Fruit fly (Drosophila melanogaster) whole organism, embryonic: ENCODE measurements around the gene CG3071.

Experiments
- Bteb2 ChIP-seq: fragments of 200-800 bp; sonication (Bioruptor generic); optimal IDR thresholded peaks from 2 replicates; lab custom pipeline; 2016; ENCODE audit warnings: missing biosample characterization, missing genetic modification characterization
- CG10959 ChIP-seq: fragments of 200-800 bp; sonication (Bioruptor generic); IDR thresholded peaks from 2 replicates; pipeline ENCODE4 v1.3.6; 2022; ENCODE audit warnings: missing biosample characterization, missing genetic modification characterization
- CG11695 ChIP-seq: fragments of 200-800 bp; sonication (Bioruptor generic); IDR thresholded peaks from 3 replicates; pipeline ENCODE4 v1.3.6; 2022; ENCODE audit warnings: missing biosample characterization, missing genetic modification characterization
- CG12104 ChIP-seq: fragments of 200-800 bp; sonication (Bioruptor generic); optimal IDR thresholded peaks from 3 replicates; lab custom pipeline; 2016; ENCODE audit warnings: missing biosample characterization, missing genetic modification characterization
- CG12299 ChIP-seq: fragments of 200-800 bp; sonication (Bioruptor generic); optimal IDR thresholded peaks from 2 replicates; lab custom pipeline; 2018; ENCODE audit warnings: missing biosample characterization, mild to moderate bottlenecking, missing genetic modification characterization
- CG12659 ChIP-seq: fragments of 200-800 bp; sonication (Bioruptor generic); optimal IDR thresholded peaks from 3 replicates; lab custom pipeline; 2017; ENCODE audit warnings: mild to moderate bottlenecking, missing biosample characterization, missing genetic modification reagents, missing genetic modification characterization
- CG17385 ChIP-seq: fragments of 200-800 bp; sonication (Bioruptor generic); optimal IDR thresholded peaks from 3 replicates; lab custom pipeline; 2018; ENCODE audit warnings: missing biosample characterization, mild to moderate bottlenecking, missing genetic modification characterization
- CG2712 ChIP-seq: fragments of 200-800 bp; optimal IDR thresholded peaks from 3 replicates; lab custom pipeline; 2019; ENCODE audit warnings: missing biosample characterization, mild to moderate bottlenecking, missing genetic modification characterization, moderate library complexity
- CG32767 ChIP-seq: fragments of 200-800 bp; sonication (Bioruptor generic); IDR thresholded peaks from 2 replicates; pipeline ENCODE4 v1.3.6; 2022; ENCODE audit warnings: missing biosample characterization, missing genetic modification characterization
- CG33213 ChIP-seq: fragments of 200-800 bp; sonication (Bioruptor generic); optimal IDR thresholded peaks from 3 replicates; lab custom pipeline; 2016; ENCODE audit warnings: missing biosample characterization, missing genetic modification characterization
- CG3847 ChIP-seq: fragments of 200-800 bp; sonication (Bioruptor generic); IDR thresholded peaks from 2 replicates; pipeline ENCODE4 v1.3.6; 2022; ENCODE audit warnings: missing biosample characterization, missing genetic modification characterization
- CG4328 ChIP-seq: fragments of 200-800 bp; sonication (Bioruptor generic); optimal IDR thresholded peaks from 3 replicates; lab custom pipeline; 2017; ENCODE audit warnings: missing biosample characterization, missing genetic modification reagents, missing genetic modification characterization
- CG43689 ChIP-seq: fragments of 200-800 bp; sonication (Bioruptor generic); IDR thresholded peaks from 2 replicates; pipeline ENCODE4 v1.3.6; 2022; ENCODE audit warnings: missing biosample characterization, missing genetic modification characterization
- CG5180 ChIP-seq: fragments of 200-800 bp; sonication (Bioruptor generic); optimal IDR thresholded peaks from 3 replicates; lab custom pipeline; 2017; ENCODE audit warnings: missing biosample characterization, missing genetic modification characterization, mild to moderate bottlenecking, moderate library complexity, missing genetic modification reagents
- CG7786 ChIP-seq: fragments of 200-800 bp; sonication (Bioruptor generic); optimal IDR thresholded peaks from 2 replicates; lab custom pipeline; 2016; ENCODE audit warnings: missing biosample characterization, missing genetic modification characterization
- CG8359 ChIP-seq: fragments of 200-800 bp; sonication (Bioruptor generic); optimal IDR thresholded peaks from 2 replicates; lab custom pipeline; 2017; ENCODE audit warnings: missing biosample characterization, mild to moderate bottlenecking, missing genetic modification characterization, borderline replicate concordance
- CG9437 ChIP-seq: fragments of 200-800 bp; sonication (Bioruptor generic); optimal IDR thresholded peaks from 2 replicates; lab custom pipeline; 2018; ENCODE audit warnings: missing biosample characterization, mild to moderate bottlenecking, missing genetic modification characterization
- Dbx ChIP-seq: fragments of 200-800 bp; sonication (Bioruptor generic); IDR thresholded peaks from 3 replicates; pipeline ENCODE4 v1.3.6; 2022; ENCODE audit warnings: missing biosample characterization, missing genetic modification characterization
- Dip2 ChIP-seq: fragments of 200-800 bp; sonication (Bioruptor generic); IDR thresholded peaks from 2 replicates; pipeline ENCODE4 v1.3.6; 2022; ENCODE audit warnings: missing biosample characterization, missing genetic modification characterization
- Ets97D ChIP-seq: fragments of 200-800 bp; sonication (Bioruptor generic); optimal IDR thresholded peaks from 3 replicates; lab custom pipeline; 2016; ENCODE audit warnings: missing biosample characterization, missing genetic modification characterization
- HHEX ChIP-seq: fragments of 200-800 bp; sonication (Bioruptor generic); optimal IDR thresholded peaks from 3 replicates; lab custom pipeline; 2017; ENCODE audit warnings: missing biosample characterization, mild to moderate bottlenecking, missing genetic modification characterization, missing genetic modification reagents
- MBD-R2 ChIP-seq: fragments of 200-800 bp; sonication (Bioruptor generic); IDR thresholded peaks from 2 replicates; pipeline ENCODE4 v1.3.6; 2022; ENCODE audit warnings: missing biosample characterization, missing genetic modification characterization
- Mrtf ChIP-seq: fragments of 200-800 bp; sonication (Bioruptor generic); IDR thresholded peaks from 3 replicates; pipeline ENCODE4 v1.3.6; 2022; ENCODE audit warnings: missing biosample characterization, missing genetic modification characterization
- Rx ChIP-seq: fragments of 200-800 bp; sonication (Bioruptor generic); IDR thresholded peaks from 2 replicates; pipeline ENCODE4 v1.3.6; 2022; ENCODE audit warnings: missing biosample characterization, missing genetic modification characterization
- Six4 ChIP-seq: fragments of 200-800 bp; sonication (Bioruptor generic); optimal IDR thresholded peaks from 2 replicates; lab custom pipeline; 2016; ENCODE audit warnings: missing biosample characterization, missing genetic modification characterization
- Ssrp ChIP-seq: fragments of 200-800 bp; sonication (Bioruptor generic); optimal IDR thresholded peaks from 2 replicates; lab custom pipeline; 2018; ENCODE audit warnings: missing biosample characterization, mild to moderate bottlenecking, missing genetic modification characterization, moderate library complexity
- Tbp ChIP-seq: fragments of >200 bp; optimal IDR thresholded peaks from 2 replicates; lab custom pipeline; 2018; ENCODE audit warnings: missing biosample characterization, missing genetic modification characterization
- Xrp1 ChIP-seq: fragments of 200-800 bp; sonication (Bioruptor generic); IDR thresholded peaks from 2 replicates; pipeline ENCODE4 v1.3.6; 2022; ENCODE audit warnings: missing biosample characterization, missing genetic modification characterization
- amos ChIP-seq: fragments of 200-800 bp; sonication (Bioruptor generic); IDR thresholded peaks from 2 replicates; pipeline ENCODE4 v1.3.6; 2022; ENCODE audit warnings: missing biosample characterization, missing genetic modification characterization; ENCODE audit not compliant: partially characterized antibody
- ase ChIP-seq: fragments of 200-800 bp; sonication (Bioruptor generic); IDR thresholded peaks from 3 replicates; pipeline ENCODE4 v1.3.6; 2022; ENCODE audit warnings: missing biosample characterization, missing genetic modification characterization
- ato ChIP-seq: fragments of 200-800 bp; sonication (Bioruptor generic); IDR thresholded peaks from 2 replicates; pipeline ENCODE4 v1.3.6; 2022; ENCODE audit warnings: missing biosample characterization, missing genetic modification characterization; ENCODE audit not compliant: partially characterized antibody
- bcd ChIP-seq: fragments of 200-800 bp; sonication (Bioruptor generic); optimal IDR thresholded peaks from 2 replicates; lab custom pipeline; 2017; ENCODE audit warnings: missing biosample characterization, mild to moderate bottlenecking, missing genetic modification characterization
- chif ChIP-seq, 2 experiments: fragments of 200-800 bp; sonication (Bioruptor generic); optimal IDR thresholded peaks; 3 replicates each; lab custom pipeline; 2016; ENCODE audit warnings: missing biosample characterization in 2 of 2, missing genetic modification characterization in 2 of 2
- dimm ChIP-seq: fragments of 200-800 bp; sonication (Bioruptor generic); IDR thresholded peaks from 2 replicates; pipeline ENCODE4 v1.3.6; 2022; ENCODE audit warnings: missing biosample characterization, missing genetic modification characterization
- dysf ChIP-seq: fragments of 200-800 bp; sonication (Bioruptor generic); IDR thresholded peaks from 3 replicates; pipeline ENCODE4 v1.3.6; 2022; ENCODE audit warnings: missing biosample characterization, missing genetic modification characterization
- fd102C ChIP-seq: fragments of 200-800 bp; sonication (Bioruptor generic); optimal IDR thresholded peaks from 2 replicates; lab custom pipeline; 2018; ENCODE audit warnings: missing biosample characterization, mild to moderate bottlenecking, missing genetic modification characterization, moderate library complexity
- gcm2 ChIP-seq: fragments of 200-800 bp; sonication (Bioruptor generic); optimal IDR thresholded peaks from 2 replicates; lab custom pipeline; 2016; ENCODE audit warnings: missing biosample characterization, missing genetic modification characterization
- kni ChIP-seq: fragments of 200-800 bp; sonication (Bioruptor generic); optimal IDR thresholded peaks from 3 replicates; lab custom pipeline; 2017; ENCODE audit warnings: mild to moderate bottlenecking, missing biosample characterization, missing genetic modification reagents, missing genetic modification characterization
- otp ChIP-seq: fragments of 200-800 bp; sonication (Bioruptor generic); IDR thresholded peaks from 3 replicates; pipeline ENCODE4, ENCODE4 v1.3.6; 2022; ENCODE audit warnings: missing biosample characterization, missing genetic modification characterization
- pb ChIP-seq: fragments of 200-800 bp; sonication (Bioruptor generic); optimal IDR thresholded peaks from 3 replicates; lab custom pipeline; 2016; ENCODE audit warnings: missing biosample characterization, missing genetic modification characterization
- pita ChIP-seq: fragments of 200-800 bp; sonication (Bioruptor generic); optimal IDR thresholded peaks from 2 replicates; lab custom pipeline; 2017; ENCODE audit warnings: missing biosample characterization, mild to moderate bottlenecking, missing genetic modification characterization
- pum ChIP-seq: fragments of 200-800 bp; sonication (Bioruptor generic); optimal IDR thresholded peaks from 2 replicates; lab custom pipeline; 2016; ENCODE audit warnings: missing biosample characterization, missing genetic modification characterization
- sima ChIP-seq: fragments of 200-800 bp; sonication (Bioruptor generic); optimal IDR thresholded peaks from 2 replicates; lab custom pipeline; 2016; ENCODE audit warnings: missing biosample characterization, missing genetic modification characterization
- sna ChIP-seq: fragments of 200-800 bp; sonication (Bioruptor generic); IDR thresholded peaks from 2 replicates; pipeline ENCODE4 v1.3.6; 2022; ENCODE audit warnings: missing biosample characterization, missing genetic modification characterization; ENCODE audit not compliant: partially characterized antibody
- tin ChIP-seq: fragments of 200-800 bp; sonication (Bioruptor generic); optimal IDR thresholded peaks from 3 replicates; lab custom pipeline; 2016; ENCODE audit warnings: missing biosample characterization, missing genetic modification characterization
- tll ChIP-seq, 2 experiments: fragments of 200-800 bp in 1 of 2; fragments of >200 bp in 1 of 2; sonication (Bioruptor generic) in 1 of 2; optimal IDR thresholded peaks; 2 replicates each; lab custom pipeline; 2017 to 2019; ENCODE audit warnings: missing biosample characterization in 2 of 2, missing genetic modification characterization in 2 of 2, mild to moderate bottlenecking in 1 of 2, moderate library complexity in 1 of 2
- twi ChIP-seq: fragments of 200-800 bp; optimal IDR thresholded peaks from 2 replicates; lab custom pipeline; 2019; ENCODE audit warnings: missing biosample characterization, mild to moderate bottlenecking, missing genetic modification characterization, moderate library complexity
- unc-4 ChIP-seq: fragments of 200-800 bp; sonication (Bioruptor generic); IDR thresholded peaks from 2 replicates; pipeline ENCODE4 v1.3.6; 2022; ENCODE audit warnings: missing biosample characterization, missing genetic modification characterization; ENCODE audit not compliant: partially characterized antibody
- yki ChIP-seq: fragments of >200 bp; optimal IDR thresholded peaks from 3 replicates; lab custom pipeline; 2018

CG3071 gene

DNA sequence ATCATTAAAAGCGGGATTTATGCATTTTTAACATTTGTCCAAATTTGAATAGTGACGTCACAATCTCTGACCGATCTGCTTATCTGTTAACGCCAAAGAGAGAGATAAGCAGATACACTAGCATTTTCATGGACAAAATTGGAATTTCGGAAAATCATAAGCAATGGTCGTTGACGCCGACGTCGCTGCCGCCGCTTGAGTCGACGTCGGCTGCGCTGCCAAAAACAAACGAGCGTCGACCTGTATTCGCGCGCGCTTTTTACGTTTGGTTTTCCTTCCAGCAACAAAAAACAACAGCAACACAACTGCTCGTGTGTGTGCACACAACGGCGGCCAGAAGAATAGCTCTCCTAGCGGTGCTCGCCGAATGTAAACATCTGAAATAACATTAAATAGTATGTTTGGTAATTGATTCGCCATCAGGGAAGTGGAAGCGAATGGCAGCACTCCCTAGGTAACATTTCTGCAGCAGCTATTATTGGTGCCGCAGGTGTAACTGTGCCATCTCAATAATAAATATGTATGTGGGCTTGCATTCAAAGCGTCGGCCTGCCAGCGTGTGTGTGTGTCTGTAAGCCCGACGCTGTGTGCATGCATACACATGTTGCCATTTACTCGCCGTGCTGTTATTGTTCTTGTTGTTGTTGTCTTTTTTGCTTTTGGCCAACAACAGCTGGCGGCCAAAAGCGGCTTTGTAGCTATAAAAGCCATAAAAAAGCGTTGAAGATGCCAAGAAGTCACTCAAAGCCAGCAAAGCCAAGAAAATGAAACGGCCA is 37.8 kb downstream of the CG3071 start (continued):
- TF ChIP-seq CG9437 (GFP tag; lab: Kevin White, UChicago) (peak; percentile 88), ato (GFP tag; lab: Robert Waterston, UW) (no peak), pb (GFP tag; lab: Kevin White, UChicago) (peak; percentile 94), Dbx (peak; percentile 79), unc-4 (no peak), CG12104 (peak; percentile 84), Six4 (GFP tag; lab: Kevin White, UChicago) (peak; percentile 75), Bteb2 (peak; percentile 84), ase (peak; percentile 97), Dip2 (GFP tag; lab: Robert Waterston, UW) (0 out of 2 replicates have a peak, but pooled peaks have one; percentile 40), Xrp1 (GFP tag; lab: Robert Waterston, UW) (peak; percentile 96), CG33213 (GFP tag; lab: Kevin White, UChicago) (peak; percentile 89), CG4328 (peak; percentile 61), sima (peak; percentile 70), dimm (GFP tag; lab: Robert Waterston, UW) (peak; percentile 96), Tbp (GFP tag; lab: Kevin White, UChicago) (no peak), pita (GFP tag; lab: Kevin White, UChicago) (no peak), twi (peak; percentile 91), CG10959 (GFP tag; lab: Robert Waterston, UW) (peak; percentile 90), CG11695 (peak; percentile 98), pum (peak; percentile 93), CG7786 (GFP tag; lab: Kevin White, UChicago) (peak; percentile 94), fd102C (GFP tag; lab: Kevin White, UChicago) (peak; percentile 69), sna (no peak), bcd (GFP tag; lab: Kevin White, UChicago) (peak; percentile 95), HHEX (GFP tag; lab: Kevin White, UChicago) (peak; percentile 95), chif (GFP tag; optimal IDR thresholded peaks at IDR 0.05; lab: Kevin White, UChicago) (peak; percentile 89 to 92), CG12299 (peak; percentile 89), CG5180 (GFP tag; lab: Kevin White, UChicago) (peak; percentile 87), CG8359 (GFP tag; lab: Kevin White, UChicago) (peak; percentile 79), CG2712 (tag; lab: Kevin White, UChicago) (peak; percentile 95), CG12659 (peak; percentile 97), dysf (GFP tag; lab: Robert Waterston, UW) (peak; percentile 97), yki (lab: Kevin White, UChicago) (no peak), CG32767 (peak; percentile 98), amos (GFP tag; lab: Robert Waterston, UW) (no peak), CG43689 (GFP tag; lab: Robert Waterston, UW) (peak; percentile 93), CG17385 (peak; percentile 93), CG3847 (GFP tag; lab: Robert Waterston, UW) (peak; percentile 96), gcm2 (peak; percentile 94), Ssrp (peak; percentile 95), Rx (GFP tag; lab: Robert Waterston, UW) (peak; percentile 97), Mrtf (GFP tag; lab: Robert Waterston, UW) (peak; percentile 96), kni (GFP tag; lab: Kevin White, UChicago) (peak; percentile 66), otp (peak; percentile 98), tin (GFP tag; lab: Kevin White, UChicago) (peak; percentile 89), MBD-R2 (GFP tag; lab: Robert Waterston, UW) (peak; percentile 78), Ets97D (GFP tag; lab: Kevin White, UChicago) (peak; percentile 67), tll (GFP tag; optimal IDR thresholded peaks at IDR 0.05; lab: Kevin White, UChicago) (peak in 1 of 2 experiments; percentile 38)
